Worm (Caenorhabditis elegans) whole organism, late embryonic: ENCODE data around the gene fbxa-154.

Experiments used
- ceh-34 ChIP-seq: sonication (generic microtip); optimal IDR thresholded peaks from 2 replicates; lab custom pipeline; 2016; ENCODE audit warnings: mild to moderate bottlenecking, missing genetic modification characterization, missing compliant biosample characterization
- madf-2 ChIP-seq: sonication (generic microtip); optimal IDR thresholded peaks from 2 replicates; lab custom pipeline; 2017; ENCODE audit warnings: missing genetic modification characterization, missing compliant biosample characterization
- sdc-2 ChIP-seq: sonication (generic microtip); optimal IDR thresholded peaks from 2 replicates; lab custom pipeline; 2016; ENCODE audit warnings: missing genotype, missing genetic modification characterization, missing compliant biosample characterization
- unc-86 ChIP-seq: sonication (generic microtip); optimal IDR thresholded peaks from 2 replicates; lab custom pipeline; 2016; ENCODE audit warnings: missing genetic modification characterization, missing compliant biosample characterization

ce11 chrV:15602253-15602652 is 2.7 kb downstream of the fbxa-154 start, which contains the start of gene fbxa-152:
- TF ChIP-seq madf-2 (tag; lab: Kevin White, UChicago): no peak
- no peak for TF ChIP-seq ceh-34
- no peak for TF ChIP-seq sdc-2 (tag; lab: Kevin White, UChicago)
- no peak for TF ChIP-seq unc-86 (tag; lab: Kevin White, UChicago)
